Worm (Caenorhabditis elegans) whole organism, L4/young adult: ENCODE data around the gene ztf-9.

Experiments used
- dao-5 ChIP-seq: sonication (generic microtip); optimal IDR thresholded peaks from 2 replicates; lab custom pipeline; 2016; ENCODE audit warnings: missing genotype, missing genetic modification characterization, moderate library complexity, missing compliant biosample characterization
- him-1 ChIP-seq: sonication (generic microtip); optimal IDR thresholded peaks from 2 replicates; lab custom pipeline; 2016; ENCODE audit warnings: missing genotype, missing genetic modification reagents, missing genetic modification characterization, missing compliant biosample characterization

DNA sequence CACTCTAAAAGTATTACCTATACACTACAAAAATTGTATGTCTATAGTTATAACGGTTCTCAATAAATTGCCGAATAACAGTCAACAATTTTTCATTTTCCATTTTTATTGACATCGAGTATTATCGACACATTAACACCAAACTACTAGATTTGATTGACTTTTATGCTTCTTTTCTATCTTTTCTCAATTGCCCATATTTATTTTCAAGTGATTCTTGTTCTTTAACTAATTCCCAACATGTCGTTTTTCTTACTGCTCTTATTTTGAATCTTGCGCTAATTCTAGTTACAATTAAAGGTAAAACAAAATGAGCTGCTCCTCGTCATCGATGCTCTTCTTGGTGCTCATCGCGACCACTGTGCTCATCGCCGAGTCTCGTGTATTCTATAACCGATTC, 14.0 kb downstream of the ztf-9 start, which contains the start of gene cthd-1:
- TF ChIP-seq him-1 (tag; lab: Kevin White, UChicago) (no peak), dao-5 (no peak)
